Fruit fly (Drosophila melanogaster) whole organism, embryonic: ENCODE results near the gene CG33796.

Experiments used
- CG10543 ChIP-seq: fragments of 200-800 bp; sonication (Bioruptor generic); optimal IDR thresholded peaks from 3 replicates; lab custom pipeline; 2017; ENCODE audit warnings: missing biosample characterization, mild to moderate bottlenecking, missing genetic modification characterization, moderate library complexity
- CG11247 ChIP-seq: fragments of 200-800 bp; sonication (Bioruptor generic); IDR thresholded peaks from 2 replicates; pipeline ENCODE4 v1.3.6; 2022; ENCODE audit warnings: missing biosample characterization, missing genetic modification characterization
- CG13775 ChIP-seq: fragments of 200-800 bp; sonication (Bioruptor generic); optimal IDR thresholded peaks from 3 replicates; lab custom pipeline; 2017; ENCODE audit warnings: missing biosample characterization, mild to moderate bottlenecking, missing genetic modification characterization
- CG13894 ChIP-seq: fragments of 200-800 bp; sonication (Bioruptor generic); optimal IDR thresholded peaks from 3 replicates; lab custom pipeline; 2018; ENCODE audit warnings: missing biosample characterization, mild to moderate bottlenecking, missing genetic modification characterization, moderate library complexity
- CG17568 ChIP-seq: fragments of 200-800 bp; sonication (Bioruptor generic); optimal IDR thresholded peaks from 2 replicates; lab custom pipeline; 2018; ENCODE audit warnings: missing biosample characterization, mild to moderate bottlenecking, missing genetic modification characterization, moderate library complexity
- CG1832 ChIP-seq: fragments of 200-800 bp; sonication (Bioruptor generic); optimal IDR thresholded peaks from 2 replicates; lab custom pipeline; 2017; ENCODE audit warnings: missing biosample characterization, mild to moderate bottlenecking, missing genetic modification characterization, inconsistent platforms
- CG32772 ChIP-seq: fragments of 200-800 bp; sonication (Bioruptor generic); IDR thresholded peaks from 2 replicates; pipeline ENCODE4 v1.3.6; 2022; ENCODE audit warnings: missing biosample characterization, missing genetic modification characterization
- CG4424 ChIP-seq: fragments of 200-800 bp; sonication (Bioruptor generic); optimal IDR thresholded peaks from 3 replicates; lab custom pipeline; 2016; ENCODE audit warnings: missing biosample characterization, missing genetic modification characterization
- CG6272 ChIP-seq: fragments of 200-800 bp; sonication (Bioruptor generic); IDR thresholded peaks from 2 replicates; pipeline ENCODE4 v1.3.6; 2022; ENCODE audit warnings: missing biosample characterization, missing genetic modification characterization
- CG6654 ChIP-seq: fragments of 200-800 bp; sonication (Bioruptor generic); optimal IDR thresholded peaks from 2 replicates; lab custom pipeline; 2017; ENCODE audit warnings: missing biosample characterization, mild to moderate bottlenecking, missing genetic modification characterization
- CG6683 ChIP-seq: fragments of 200-800 bp; sonication (Bioruptor generic); optimal IDR thresholded peaks from 2 replicates; lab custom pipeline; 2017; ENCODE audit warnings: missing biosample characterization, mild to moderate bottlenecking, missing genetic modification characterization, missing genetic modification reagents
- CG7372 ChIP-seq: fragments of 200-800 bp; sonication (Bioruptor generic); IDR thresholded peaks from 2 replicates; pipeline ENCODE4 v1.3.6; 2022; ENCODE audit warnings: missing biosample characterization, missing genetic modification characterization
- CG9437 ChIP-seq: fragments of 200-800 bp; sonication (Bioruptor generic); optimal IDR thresholded peaks from 2 replicates; lab custom pipeline; 2018; ENCODE audit warnings: missing biosample characterization, mild to moderate bottlenecking, missing genetic modification characterization
- CrebB ChIP-seq: fragments of 200-800 bp; sonication (Bioruptor generic); optimal IDR thresholded peaks from 3 replicates; lab custom pipeline; 2018; ENCODE audit warnings: missing biosample characterization, mild to moderate bottlenecking, missing genetic modification characterization
- Eip74EF ChIP-seq, 2 experiments: fragments of 200-800 bp in 1 of 2; fragments of >200 bp in 1 of 2; sonication (Bioruptor generic) in 1 of 2; optimal IDR thresholded peaks; 2 replicates each; lab custom pipeline; 2017 to 2019; ENCODE audit warnings: missing biosample characterization in 2 of 2, missing genetic modification characterization in 2 of 2, mild to moderate bottlenecking in 1 of 2, moderate library complexity in 1 of 2
- H15 ChIP-seq: fragments of 200-800 bp; sonication (Bioruptor generic); IDR thresholded peaks from 3 replicates; pipeline ENCODE4 v1.3.6; 2022; ENCODE audit warnings: missing biosample characterization, missing genetic modification characterization
- Hr51 ChIP-seq, 2 experiments: fragments of 200-800 bp; sonication (Bioruptor generic); optimal IDR thresholded peaks; 2 replicates in 1 of 2; 3 replicates in 1 of 2; lab custom pipeline; 2016 to 2018; ENCODE audit warnings: missing biosample characterization in 2 of 2, missing genetic modification characterization in 2 of 2, mild to moderate bottlenecking in 1 of 2, moderate library complexity in 1 of 2
- Kr ChIP-seq: fragments of 200-800 bp; sonication (Bioruptor generic); optimal IDR thresholded peaks from 2 replicates; lab custom pipeline; 2017; ENCODE audit warnings: missing biosample characterization, mild to moderate bottlenecking, missing genetic modification characterization
- MBD-R2 ChIP-seq: fragments of 200-800 bp; sonication (Bioruptor generic); IDR thresholded peaks from 2 replicates; pipeline ENCODE4 v1.3.6; 2022; ENCODE audit warnings: missing biosample characterization, missing genetic modification characterization
- Med ChIP-seq: fragments of 200-800 bp; sonication (Bioruptor generic); peaks from one replicate; lab custom pipeline; 2016; ENCODE audit warnings: missing biosample characterization, missing genetic modification characterization, mild to moderate bottlenecking, inconsistent platforms, moderate library complexity
- Taf1 ChIP-seq: fragments of 200-800 bp; sonication (Bioruptor generic); IDR thresholded peaks from 2 replicates; pipeline ENCODE4 v1.3.6; 2022; ENCODE audit warnings: missing biosample characterization, missing genetic modification characterization
- Trl ChIP-seq, 3 experiments: fragments of >200 bp in 2 of 3; fragments of 200-800 bp in 1 of 3; sonication (Bioruptor generic) in 1 of 3; optimal IDR thresholded peaks; 2 replicates in 1 of 3; 3 replicates in 2 of 3; lab custom pipeline; 2016 to 2017; ENCODE audit warnings: missing biosample characterization in 1 of 3, missing genetic modification characterization in 1 of 3
- abd-A ChIP-seq: fragments of 200-800 bp; sonication (Bioruptor generic); optimal IDR thresholded peaks from 3 replicates; lab custom pipeline; 2019; ENCODE audit warnings: missing biosample characterization, mild to moderate bottlenecking, missing genetic modification characterization, moderate library complexity
- ase ChIP-seq: fragments of 200-800 bp; sonication (Bioruptor generic); IDR thresholded peaks from 3 replicates; pipeline ENCODE4 v1.3.6; 2022; ENCODE audit warnings: missing biosample characterization, missing genetic modification characterization
- az2 ChIP-seq: fragments of 200-800 bp; sonication (Bioruptor generic); optimal IDR thresholded peaks from 3 replicates; lab custom pipeline; 2016; ENCODE audit warnings: missing biosample characterization, missing genetic modification characterization
- cad ChIP-seq: fragments of >200 bp; optimal IDR thresholded peaks from 2 replicates; lab custom pipeline; 2017; ENCODE audit warnings: missing biosample characterization, missing genetic modification characterization
- cato ChIP-seq: fragments of 200-800 bp; sonication (Bioruptor generic); optimal IDR thresholded peaks from 2 replicates; lab custom pipeline; 2016; ENCODE audit warnings: missing biosample characterization, missing genetic modification characterization, borderline replicate concordance
- cg ChIP-seq: fragments of 200-800 bp; sonication (Bioruptor generic); optimal IDR thresholded peaks from 3 replicates; lab custom pipeline; 2019; ENCODE audit warnings: missing biosample characterization, mild to moderate bottlenecking, missing genetic modification characterization, moderate library complexity
- mirr ChIP-seq: fragments of 200-800 bp; sonication (Bioruptor generic); optimal IDR thresholded peaks from 3 replicates; lab custom pipeline; 2018; ENCODE audit warnings: missing biosample characterization, mild to moderate bottlenecking, missing genetic modification characterization
- p53 ChIP-seq: fragments of 200-800 bp; sonication (Bioruptor generic); optimal IDR thresholded peaks from 2 replicates; lab custom pipeline; 2016; ENCODE audit warnings: missing biosample characterization, missing genetic modification characterization
- pan ChIP-seq, 4 experiments: fragments of >200 bp in 3 of 4; fragments of 200-800 bp in 1 of 4; sonication (Bioruptor generic) in 1 of 4; optimal IDR thresholded peaks in 3 of 4; IDR thresholded peaks in 1 of 4; 2 replicates each; pipeline versions ENCODE4 v1.3.6 to Lab custom; 2017 to 2022; ENCODE audit warnings: missing biosample characterization in 2 of 4, missing genetic modification characterization in 2 of 4, mixed read lengths in 1 of 4
- pho ChIP-seq: fragments of 200-800 bp; sonication (Bioruptor generic); optimal IDR thresholded peaks from 2 replicates; lab custom pipeline; 2016; ENCODE audit warnings: missing biosample characterization, missing genetic modification characterization
- sd ChIP-seq: fragments of 200-800 bp; sonication (Bioruptor generic); optimal IDR thresholded peaks from 3 replicates; lab custom pipeline; 2018; ENCODE audit warnings: missing biosample characterization, mild to moderate bottlenecking, missing genetic modification characterization, moderate library complexity
- vvl ChIP-seq: fragments of 200-800 bp; sonication (Bioruptor generic); IDR thresholded peaks from 2 replicates; pipeline ENCODE4 v1.3.6; 2022; ENCODE audit warnings: missing biosample characterization, missing genetic modification characterization
- zen ChIP-seq: fragments of 200-800 bp; sonication (Bioruptor generic); optimal IDR thresholded peaks from 3 replicates; lab custom pipeline; 2018; ENCODE audit warnings: missing biosample characterization, mild to moderate bottlenecking, missing genetic modification characterization, moderate library complexity

The CG33796 gene

dm6 chr3L:16193851-16194709, 24.2 kb upstream of the CG33796 start (continued):
- peak; percentile 27 for TF ChIP-seq CG4424 (GFP tag; lab: Kevin White, UChicago)
- TF ChIP-seq CrebB (tag; lab: Kevin White, UChicago): peak; percentile 14
- TF ChIP-seq CG17568 (GFP tag; lab: Kevin White, UChicago): peak; percentile 41

DNA sequence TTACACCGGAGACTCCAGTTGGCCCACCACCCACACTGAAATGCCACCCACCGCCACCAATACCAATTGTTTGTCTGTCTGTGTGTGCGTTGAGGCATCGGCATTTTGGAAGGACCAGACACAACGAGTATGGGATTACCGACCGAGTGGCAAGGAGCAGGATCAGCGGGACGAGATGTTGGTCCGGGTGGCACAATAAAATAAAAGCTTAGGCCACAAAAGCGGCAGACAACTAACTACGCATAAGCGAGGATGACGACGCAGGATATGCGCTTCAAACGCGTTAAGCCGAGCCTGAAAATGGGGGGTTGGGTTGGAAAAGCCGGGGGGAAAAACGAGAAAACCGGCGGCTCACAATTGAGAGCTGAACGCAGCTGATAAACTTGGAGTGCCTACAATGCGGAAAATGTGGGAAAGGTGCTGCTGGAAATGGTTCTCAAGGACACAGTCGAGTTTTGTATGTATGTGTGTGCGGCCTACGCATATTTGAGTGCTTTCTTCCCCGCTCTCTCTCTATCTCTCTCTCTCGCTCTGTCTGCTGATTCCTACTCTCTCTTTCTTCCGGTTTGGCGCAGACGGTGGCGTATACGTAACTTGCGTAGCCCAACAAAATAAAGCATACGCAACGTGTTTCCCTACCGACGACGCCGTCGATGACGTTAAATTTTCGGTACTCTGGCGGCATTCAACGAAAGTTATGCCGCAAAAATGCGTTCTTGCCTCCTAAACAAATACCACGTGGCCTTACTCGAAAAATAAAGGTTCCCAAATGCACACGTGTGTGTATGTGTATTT, 22.9 kb upstream of the CG33796 start:
- no peak for TF ChIP-seq cad (GFP tag; lab: Kevin White, UChicago)
- peak; percentile 72 for TF ChIP-seq CG9437
- TF ChIP-seq cg (GFP tag; lab: Kevin White, UChicago): peak; percentile 1
- TF ChIP-seq CG6272: no peak
- TF ChIP-seq Eip74EF (GFP tag; optimal IDR thresholded peaks at IDR 0.05; lab: Kevin White, UChicago): no peak
- peak; percentile 86 for TF ChIP-seq abd-A (tag; lab: Kevin White, UChicago)
- no peak for TF ChIP-seq H15
- TF ChIP-seq zen (tag; lab: Kevin White, UChicago): no peak
- TF ChIP-seq CG13894 (tag; lab: Kevin White, UChicago): peak; percentile 50
- no peak for TF ChIP-seq pho (GFP tag; lab: Kevin White, UChicago)
- no peak for TF ChIP-seq ase (GFP tag; lab: Robert Waterston, UW)
- peak; percentile 3 for TF ChIP-seq CG10543 (GFP tag; lab: Kevin White, UChicago)
- TF ChIP-seq CG11247: no peak
- TF ChIP-seq Hr51 (GFP tag; optimal IDR thresholded peaks at IDR 0.05; lab: Kevin White, UChicago): no peak
- peak in 1 of 2 experiments; percentile 33 for TF ChIP-seq Trl (optimal IDR thresholded peaks at IDR 0.05; lab: Kevin White, UChicago)
- no peak for TF ChIP-seq Trl (GFP tag; optimal IDR thresholded peaks at IDR 0.05; lab: Kevin White, UChicago)
- no peak for TF ChIP-seq pan (optimal IDR thresholded peaks at IDR 0.05; lab: Kevin White, UChicago)
- no peak for TF ChIP-seq pan (GFP tag; optimal IDR thresholded peaks at IDR 0.05 in 1 of 2, IDR thresholded peaks at IDR 0.05 in 1 of 2)
- no peak for TF ChIP-seq Kr (GFP tag; lab: Kevin White, UChicago)
- TF ChIP-seq az2: no peak
- peak; percentile 3 for TF ChIP-seq CG1832 (GFP tag; lab: Kevin White, UChicago)
- no peak for TF ChIP-seq CG6683 (GFP tag; lab: Kevin White, UChicago)
- TF ChIP-seq cato (GFP tag; lab: Kevin White, UChicago): no peak
- TF ChIP-seq CG13775: no peak
- TF ChIP-seq vvl: no peak
- no peak for TF ChIP-seq MBD-R2 (GFP tag; lab: Robert Waterston, UW)
- no peak for TF ChIP-seq CG6654 (GFP tag; lab: Kevin White, UChicago)
- TF ChIP-seq CG32772 (GFP tag; lab: Robert Waterston, UW): no peak
- TF ChIP-seq Taf1 (GFP tag; lab: Robert Waterston, UW): no peak
- peak; percentile 66; the same call in 1 of the 2 replicates for TF ChIP-seq CG7372 (GFP tag; lab: Robert Waterston, UW)
- peak; percentile 72 for TF ChIP-seq Med
- peak; percentile 8 for TF ChIP-seq sd
- TF ChIP-seq p53: no peak
- no peak for TF ChIP-seq mirr (GFP tag; lab: Kevin White, UChicago)
- TF ChIP-seq, all 482 proteins: peak for 10
